Worm (Caenorhabditis elegans) whole organism, mixed stage, embryonic: ENCODE results near the gene F58E6.6.

Experiments
- blmp-1 ChIP-seq: fragments of 150-350 bp; optimal IDR thresholded peaks from 2 replicates; lab custom pipeline; 2014; ENCODE audit warnings: missing biosample characterization, missing genetic modification characterization
- drap-1 ChIP-seq: fragments of 200-800 bp; sonication (Bioruptor generic); optimal IDR thresholded peaks from 3 replicates; lab custom pipeline; 2018; ENCODE audit warnings: mild to moderate bottlenecking, missing genetic modification characterization, missing compliant biosample characterization
- elt-3 ChIP-seq: fragments of 150-350 bp; optimal IDR thresholded peaks from 2 replicates; lab custom pipeline; 2014; ENCODE audit warnings: missing biosample characterization, missing genetic modification characterization
- flh-1 ChIP-seq: fragments of 200-800 bp; sonication (Bioruptor generic); optimal IDR thresholded peaks from 2 replicates; lab custom pipeline; 2018; ENCODE audit warnings: mild to moderate bottlenecking, missing genetic modification characterization, moderate library complexity, missing compliant biosample characterization
- lin-13 ChIP-seq: fragments of 150-350 bp; optimal IDR thresholded peaks from 2 replicates; lab custom pipeline; 2014; ENCODE audit warnings: missing biosample characterization, missing genetic modification characterization
- lsy-2 ChIP-seq: fragments of 150-350 bp; optimal IDR thresholded peaks from 2 replicates; lab custom pipeline; 2014; ENCODE audit warnings: missing biosample characterization, missing genetic modification characterization
- mab-5 ChIP-seq: fragments of 150-350 bp; optimal IDR thresholded peaks from 2 replicates; lab custom pipeline; 2014; ENCODE audit warnings: missing biosample characterization, missing genetic modification characterization
- mep-1 ChIP-seq: fragments of 150-350 bp; optimal IDR thresholded peaks from 2 replicates; lab custom pipeline; 2017; ENCODE audit warnings: missing biosample characterization, missing genetic modification reagents, missing genetic modification characterization, inconsistent platforms
- nhr-12 ChIP-seq: fragments of 150-350 bp; optimal IDR thresholded peaks from 2 replicates; lab custom pipeline; 2014; ENCODE audit warnings: missing biosample characterization, missing genetic modification characterization
- nhr-76 ChIP-seq: sonication (generic microtip); optimal IDR thresholded peaks from 2 replicates; lab custom pipeline; 2017; ENCODE audit warnings: missing biosample characterization, missing genetic modification characterization
- unc-39 ChIP-seq: fragments of 150-350 bp; optimal IDR thresholded peaks from 2 replicates; lab custom pipeline; 2014; ENCODE audit warnings: missing biosample characterization, missing genetic modification characterization
- unc-62 ChIP-seq: fragments of 150-350 bp; optimal IDR thresholded peaks from 2 replicates; lab custom pipeline; 2014; ENCODE audit warnings: missing biosample characterization, missing genetic modification reagents, missing genetic modification characterization
- zip-8 ChIP-seq: fragments of 150-350 bp; optimal IDR thresholded peaks from 2 replicates; lab custom pipeline; 2014; ENCODE audit warnings: missing biosample characterization, missing genetic modification characterization
- ztf-11 ChIP-seq: fragments of 150-350 bp; optimal IDR thresholded peaks from 2 replicates; lab custom pipeline; 2014; ENCODE audit warnings: missing biosample characterization, missing genetic modification characterization

- no peak for TF ChIP-seq mab-5 (tag; lab: Kevin White, UChicago)
- no peak for TF ChIP-seq blmp-1 (tag; lab: Kevin White, UChicago)
- TF ChIP-seq flh-1 (GFP tag; lab: Kevin White, UChicago), result no peak
- TF ChIP-seq nhr-76 (tag; lab: Kevin White, UChicago), result no peak
- no peak for TF ChIP-seq unc-39
- no peak for TF ChIP-seq nhr-12
- no peak for TF ChIP-seq elt-3 (tag; lab: Kevin White, UChicago)
- no peak for TF ChIP-seq unc-62 (GFP tag; lab: Kevin White, UChicago)
- no peak for TF ChIP-seq zip-8 (tag; lab: Kevin White, UChicago)
- no peak for TF ChIP-seq lin-13
- TF ChIP-seq lsy-2 (tag; lab: Kevin White, UChicago), result no peak
- TF ChIP-seq ztf-11 (tag; lab: Kevin White, UChicago), result no peak
- no peak for TF ChIP-seq mep-1
- no peak for TF ChIP-seq drap-1 (GFP tag; lab: Kevin White, UChicago)
Observed at ce11 chrV:9796562-9796961, 43.7 kb upstream of the F58E6.6 start, which contains the start of gene F46B6.9.
